Worm (Caenorhabditis elegans) whole organism, early embryonic: Measurements from ENCODE around the gene spl-2.

ENCODE experiments used
- B0310.2 ChIP-seq: sonication (generic microtip); optimal IDR thresholded peaks from 2 replicates; lab custom pipeline; 2016; ENCODE audit warnings: mild to moderate bottlenecking, missing genetic modification characterization, missing compliant biosample characterization
- F13C5.2 ChIP-seq: sonication (generic microtip); optimal IDR thresholded peaks from 2 replicates; lab custom pipeline; 2017; ENCODE audit warnings: mild to moderate bottlenecking, missing genetic modification characterization, inconsistent platforms, missing compliant biosample characterization
- aly-1 ChIP-seq: sonication (generic microtip); optimal IDR thresholded peaks from 2 replicates; lab custom pipeline; 2016; ENCODE audit warnings: missing genetic modification characterization, missing compliant biosample characterization
- ama-1 ChIP-seq: fragments of 150-350 bp; optimal IDR thresholded peaks from 2 replicates; lab custom pipeline; 2014
- ceh-13 ChIP-seq: fragments of 200-800 bp; sonication (Bioruptor generic); optimal IDR thresholded peaks from 2 replicates; lab custom pipeline; 2018; ENCODE audit warnings: mild to moderate bottlenecking, missing genetic modification characterization, missing compliant biosample characterization
- ceh-36 ChIP-seq: sonication (generic microtip); optimal IDR thresholded peaks from 2 replicates; lab custom pipeline; 2016; ENCODE audit warnings: missing genetic modification characterization, inconsistent platforms, missing compliant biosample characterization
- ets-7 ChIP-seq: sonication (generic microtip); optimal IDR thresholded peaks from 2 replicates; lab custom pipeline; 2016; ENCODE audit warnings: missing genotype, missing genetic modification characterization, missing compliant biosample characterization
- flt-1 ChIP-seq: fragments of 200-800 bp; sonication (Bioruptor generic); IDR thresholded peaks from 2 replicates; pipeline ENCODE4 v1.3.6; 2022; ENCODE audit warnings: missing genetic modification characterization, missing compliant biosample characterization
- hmbx-1 ChIP-seq: sonication (generic microtip); optimal IDR thresholded peaks from 2 replicates; lab custom pipeline; 2016; ENCODE audit warnings: mild to moderate bottlenecking, missing genetic modification characterization, missing compliant biosample characterization
- hmg-4 ChIP-seq: fragments of 200-800 bp; sonication (Bioruptor generic); optimal IDR thresholded peaks from 2 replicates; lab custom pipeline; 2018; ENCODE audit warnings: mild to moderate bottlenecking, missing genetic modification characterization, missing compliant biosample characterization
- hnd-1 ChIP-seq: sonication (generic microtip); optimal IDR thresholded peaks from 2 replicates; lab custom pipeline; 2016; ENCODE audit warnings: missing genetic modification characterization, missing compliant biosample characterization
- pes-1 ChIP-seq: fragments of 200-800 bp; sonication (Bioruptor generic); IDR thresholded peaks from 2 replicates; pipeline ENCODE4 v1.3.6; 2022; ENCODE audit warnings: missing genetic modification reagents, missing genetic modification characterization, missing compliant biosample characterization
- scrt-1 ChIP-seq: fragments of 200-800 bp; sonication (Bioruptor generic); IDR thresholded peaks from 2 replicates; pipeline ENCODE4 v1.3.6; 2022; ENCODE audit warnings: missing genetic modification characterization, missing compliant biosample characterization
- sea-1 ChIP-seq: fragments of 200-800 bp; sonication (Bioruptor generic); conservative IDR thresholded peaks from 2 replicates; pipeline ENCODE4 v1.3.6; 2022; ENCODE audit warnings: missing genetic modification characterization, missing compliant biosample characterization
- tbx-11 ChIP-seq: fragments of 200-800 bp; sonication (Bioruptor generic); IDR thresholded peaks from 2 replicates; pipeline ENCODE4 v1.3.6; 2022; ENCODE audit warnings: missing genetic modification characterization, missing compliant biosample characterization
- tbx-37 ChIP-seq: fragments of 200-800 bp; sonication (Bioruptor generic); conservative IDR thresholded peaks from 2 replicates; pipeline ENCODE4 v1.3.6; 2022; ENCODE audit warnings: missing genetic modification reagents, missing genetic modification characterization, missing compliant biosample characterization
- tra-4 ChIP-seq: sonication (generic microtip); optimal IDR thresholded peaks from 2 replicates; lab custom pipeline; 2017; ENCODE audit warnings: missing genetic modification characterization, missing compliant biosample characterization

spl-2 gene

DNA sequence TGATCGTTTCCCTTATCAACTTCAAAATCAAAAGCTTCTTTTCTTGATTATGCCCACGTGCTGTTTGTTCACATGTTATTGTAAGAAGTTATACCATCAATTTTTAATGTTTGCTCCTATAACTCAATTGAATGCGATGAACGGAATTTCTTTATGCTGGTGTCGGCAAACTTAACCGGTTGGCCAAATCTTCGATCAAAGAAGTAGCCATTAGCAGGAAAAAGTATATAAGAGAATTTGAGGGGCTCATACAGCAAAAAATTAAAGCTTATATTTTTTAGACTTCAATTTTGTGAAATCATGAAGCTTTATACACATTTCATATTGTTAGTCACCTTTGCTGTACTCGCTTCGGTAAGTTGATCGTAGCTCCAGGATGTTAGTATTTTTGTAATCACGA, 27.1 kb upstream of the spl-2 start, which contains the start of gene pqn-16:
Gene pqn-16 (plus strand): TSS at position 301 of the 400 bp plus-strand sequence.
- TF ChIP-seq ets-7, result no peak
- no peak for TF ChIP-seq flt-1 (GFP tag; lab: Robert Waterston, UW)
- no peak for TF ChIP-seq tbx-37
- TF ChIP-seq sea-1 (GFP tag; lab: Robert Waterston, UW), result no peak
- TF ChIP-seq pes-1 (GFP tag; lab: Robert Waterston, UW), result no peak
- no peak for TF ChIP-seq F13C5.2 (tag; lab: Kevin White, UChicago)
- no peak for TF ChIP-seq ceh-36 (tag; lab: Kevin White, UChicago)
- TF ChIP-seq ceh-13 (GFP tag; lab: Kevin White, UChicago), result no peak
- TF ChIP-seq ama-1 (lab: Kevin White, UChicago), result no peak
- no peak for TF ChIP-seq scrt-1
- TF ChIP-seq tra-4 (tag; lab: Kevin White, UChicago), result no peak
- TF ChIP-seq B0310.2, result no peak
- TF ChIP-seq hmbx-1 (tag; lab: Kevin White, UChicago), result no peak
- TF ChIP-seq hmg-4 (GFP tag; lab: Kevin White, UChicago), result no peak
- no peak for TF ChIP-seq tbx-11
- no peak for TF ChIP-seq hnd-1
- no peak for TF ChIP-seq aly-1

DNA sequence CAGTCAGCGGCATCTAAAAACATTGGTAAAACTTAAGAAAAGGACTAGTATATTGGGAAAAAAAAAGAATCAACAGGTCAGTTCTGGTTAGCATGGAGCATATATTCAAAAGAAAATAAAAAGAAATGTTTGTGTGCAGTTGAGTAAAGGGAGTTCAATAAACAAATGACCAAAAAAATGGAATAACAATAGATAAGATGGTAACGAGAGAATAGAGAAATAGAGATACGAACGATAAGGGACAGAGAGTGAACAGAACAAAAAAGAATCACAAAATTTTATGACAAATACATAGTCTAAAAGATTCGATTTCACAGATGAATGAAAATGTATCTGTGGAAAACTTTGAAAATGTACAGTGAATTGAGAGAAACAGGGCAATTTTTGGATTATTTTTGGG, 26.3 kb upstream of the spl-2 start, which contains the start of gene gad-3:
Gene gad-3 (minus strand): TSS at position 17 of the 400 bp plus-strand sequence.
- TF ChIP-seq ama-1 (lab: Kevin White, UChicago) (no peak), B0310.2 (no peak), tbx-37 (no peak), aly-1 (no peak)

DNA sequence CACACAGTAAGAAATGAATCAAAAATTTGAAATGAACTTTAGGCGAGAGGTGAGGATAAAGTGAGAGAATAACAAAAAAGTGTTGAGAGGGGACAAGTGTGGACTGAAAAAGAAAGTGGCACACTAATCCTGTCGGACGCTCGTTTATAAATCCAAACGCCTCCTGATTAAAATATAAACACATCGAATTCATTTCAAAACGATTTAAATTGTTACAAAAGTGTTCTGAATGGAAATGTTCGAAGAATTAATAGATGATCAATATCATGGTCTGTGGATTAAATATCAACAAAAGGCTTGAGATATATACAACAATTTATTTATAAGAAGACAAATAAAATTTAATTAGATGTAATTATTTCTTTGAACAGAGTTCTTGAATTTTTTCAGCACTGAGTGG, 21.4 kb upstream of the spl-2 start, which contains the start of gene B0222.11:
Gene B0222.11 (minus strand): TSS at position 101 of the 400 bp plus-strand sequence.
- TF ChIP-seq ets-7, result no peak
- TF ChIP-seq tbx-37, result no peak

DNA sequence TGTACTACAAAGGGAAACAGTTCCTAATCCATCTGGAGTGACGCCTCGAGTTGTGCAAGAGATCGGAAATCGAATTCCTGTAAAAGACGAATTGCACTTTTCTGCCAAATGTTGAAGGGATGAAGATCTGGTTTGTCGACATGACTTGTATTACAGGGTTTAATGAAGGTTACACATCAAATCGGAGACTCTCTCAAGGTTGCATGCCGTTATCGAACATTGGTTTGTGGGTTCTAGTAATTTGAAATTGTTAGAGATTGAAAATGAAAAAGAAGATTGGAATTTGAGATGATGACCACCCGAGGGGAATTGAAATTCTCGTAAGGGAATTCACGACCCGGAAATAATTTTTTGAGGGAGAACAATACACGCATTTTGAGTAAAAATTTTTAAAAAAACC, 19.6 kb upstream of the spl-2 start:
- no peak for TF ChIP-seq sea-1 (GFP tag; lab: Robert Waterston, UW)

DNA sequence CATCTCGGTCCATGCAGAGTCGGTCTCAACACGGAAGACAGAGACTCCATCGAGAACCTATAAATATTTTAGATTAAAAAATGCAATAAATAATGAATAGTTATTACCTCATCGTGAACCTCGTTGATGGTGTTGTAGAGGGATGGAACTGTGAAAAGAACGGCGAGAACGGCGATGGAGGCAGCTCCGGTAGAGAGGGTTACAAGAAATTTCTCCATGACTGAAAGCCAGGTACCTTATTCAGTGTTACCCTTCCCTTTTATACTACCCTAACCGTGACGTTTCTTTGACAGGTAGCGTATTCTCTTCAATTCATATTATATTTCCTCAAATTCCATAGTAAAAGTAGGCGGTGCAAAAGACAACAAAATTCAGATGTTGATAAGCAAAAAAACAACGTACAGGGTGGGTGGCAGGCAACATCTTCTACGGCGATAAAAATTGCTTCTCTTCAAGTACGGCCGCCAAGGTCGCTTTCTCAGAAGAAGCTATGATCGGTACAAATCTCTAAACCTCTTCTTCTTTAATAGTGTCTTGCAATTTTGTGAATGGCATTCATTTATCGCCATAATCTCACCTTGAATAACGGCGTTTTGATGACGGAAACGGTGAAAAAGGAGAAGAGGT, 18.5 kb upstream of the spl-2 start, which contains the start of gene col-10:
Gene col-10 (minus strand): TSS at position 235 of the 627 bp plus-strand sequence.
- no peak for TF ChIP-seq ets-7
- no peak for TF ChIP-seq flt-1 (GFP tag; lab: Robert Waterston, UW)
- TF ChIP-seq F13C5.2 (tag; lab: Kevin White, UChicago), result no peak
- no peak for TF ChIP-seq hmg-4 (GFP tag; lab: Kevin White, UChicago)
- TF ChIP-seq ceh-13 (GFP tag; lab: Kevin White, UChicago), result no peak
- TF ChIP-seq pes-1 (GFP tag; lab: Robert Waterston, UW), result no peak
- TF ChIP-seq B0310.2, result no peak
- no peak for TF ChIP-seq hnd-1
- no peak for TF ChIP-seq sea-1 (GFP tag; lab: Robert Waterston, UW)
- no peak for TF ChIP-seq ceh-36 (tag; lab: Kevin White, UChicago)
- no peak for TF ChIP-seq scrt-1
- no peak for TF ChIP-seq tra-4 (tag; lab: Kevin White, UChicago)
- no peak for TF ChIP-seq hmbx-1 (tag; lab: Kevin White, UChicago)
- no peak for TF ChIP-seq tbx-37

DNA sequence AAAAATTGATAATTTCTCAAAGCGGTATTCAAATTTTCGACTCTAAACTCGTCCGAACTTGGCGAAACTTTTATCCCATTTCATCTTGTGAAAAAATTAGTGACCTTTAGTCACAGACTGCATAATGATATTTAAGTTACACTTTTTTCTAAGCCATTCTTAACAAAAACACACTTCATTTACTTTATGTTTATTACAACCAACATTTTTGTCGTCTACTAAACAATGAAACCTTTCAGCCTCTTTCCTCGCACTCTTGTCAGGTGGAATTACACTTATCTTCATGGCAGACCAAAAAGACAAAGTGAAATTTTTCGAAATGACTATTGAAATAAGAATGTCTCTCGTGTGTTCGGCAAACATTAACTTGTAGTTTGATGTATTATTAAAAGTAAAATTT, 17.2 kb upstream of the spl-2 start:
- TF ChIP-seq hnd-1, result no peak
- TF ChIP-seq pes-1 (GFP tag; lab: Robert Waterston, UW), result no peak
- no peak for TF ChIP-seq sea-1 (GFP tag; lab: Robert Waterston, UW)
- no peak for TF ChIP-seq hmbx-1 (tag; lab: Kevin White, UChicago)
- TF ChIP-seq flt-1 (GFP tag; lab: Robert Waterston, UW), result no peak
- no peak for TF ChIP-seq hmg-4 (GFP tag; lab: Kevin White, UChicago)
- no peak for TF ChIP-seq tbx-11
- no peak for TF ChIP-seq ceh-36 (tag; lab: Kevin White, UChicago)
- TF ChIP-seq tra-4 (tag; lab: Kevin White, UChicago), result no peak
- TF ChIP-seq ceh-13 (GFP tag; lab: Kevin White, UChicago), result no peak
- no peak for TF ChIP-seq aly-1
- TF ChIP-seq scrt-1, result no peak
- TF ChIP-seq ets-7, result no peak
- TF ChIP-seq tbx-37, result no peak
- TF ChIP-seq F13C5.2 (tag; lab: Kevin White, UChicago), result no peak
- TF ChIP-seq B0310.2, result no peak
- no peak for TF ChIP-seq ama-1 (lab: Kevin White, UChicago)

DNA sequence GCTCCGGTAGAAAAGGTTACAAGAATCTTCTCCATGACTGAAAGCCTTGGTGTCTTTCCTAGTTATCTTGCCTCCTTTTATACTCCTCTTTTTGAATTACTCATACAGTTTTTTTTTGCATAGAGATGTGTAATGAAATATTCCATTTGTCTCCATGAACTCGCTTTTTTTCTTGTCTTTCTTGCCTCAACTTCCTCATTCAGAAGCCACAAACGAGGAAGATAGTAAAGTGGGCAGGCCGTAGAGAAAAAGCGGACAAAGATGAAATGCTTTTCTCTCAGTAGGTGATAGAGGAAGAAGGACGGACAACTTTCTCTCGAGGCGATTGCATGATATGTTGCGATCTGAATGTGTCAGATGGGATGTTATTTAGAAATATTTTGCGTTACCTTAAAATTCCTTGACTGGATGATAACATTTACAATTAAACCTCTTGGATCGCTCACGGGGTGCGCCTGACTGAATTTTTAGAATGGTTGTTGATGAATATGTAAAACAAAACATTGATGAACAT, 16.3 kb upstream of the spl-2 start, which contains the start of gene col-145:
Gene col-145 (minus strand): TSS at position 51 of the 514 bp plus-strand sequence.
- TF ChIP-seq flt-1 (GFP tag; lab: Robert Waterston, UW), result no peak
- no peak for TF ChIP-seq pes-1 (GFP tag; lab: Robert Waterston, UW)
- TF ChIP-seq hmbx-1 (tag; lab: Kevin White, UChicago), result no peak
- no peak for TF ChIP-seq aly-1
- TF ChIP-seq F13C5.2 (tag; lab: Kevin White, UChicago), result no peak
- no peak for TF ChIP-seq hmg-4 (GFP tag; lab: Kevin White, UChicago)
- TF ChIP-seq hnd-1, result no peak
- TF ChIP-seq ceh-36 (tag; lab: Kevin White, UChicago), result no peak
- TF ChIP-seq ceh-13 (GFP tag; lab: Kevin White, UChicago), result no peak
- no peak for TF ChIP-seq B0310.2
- TF ChIP-seq tbx-37, result no peak
- no peak for TF ChIP-seq tbx-11
- TF ChIP-seq sea-1 (GFP tag; lab: Robert Waterston, UW), result no peak
- TF ChIP-seq ama-1 (lab: Kevin White, UChicago), result no peak
- no peak for TF ChIP-seq ets-7
- no peak for TF ChIP-seq tra-4 (tag; lab: Kevin White, UChicago)
- no peak for TF ChIP-seq scrt-1
